Fruit fly (Drosophila melanogaster): ENCODE data around the gene fz2.

The fz2 gene

DNA sequence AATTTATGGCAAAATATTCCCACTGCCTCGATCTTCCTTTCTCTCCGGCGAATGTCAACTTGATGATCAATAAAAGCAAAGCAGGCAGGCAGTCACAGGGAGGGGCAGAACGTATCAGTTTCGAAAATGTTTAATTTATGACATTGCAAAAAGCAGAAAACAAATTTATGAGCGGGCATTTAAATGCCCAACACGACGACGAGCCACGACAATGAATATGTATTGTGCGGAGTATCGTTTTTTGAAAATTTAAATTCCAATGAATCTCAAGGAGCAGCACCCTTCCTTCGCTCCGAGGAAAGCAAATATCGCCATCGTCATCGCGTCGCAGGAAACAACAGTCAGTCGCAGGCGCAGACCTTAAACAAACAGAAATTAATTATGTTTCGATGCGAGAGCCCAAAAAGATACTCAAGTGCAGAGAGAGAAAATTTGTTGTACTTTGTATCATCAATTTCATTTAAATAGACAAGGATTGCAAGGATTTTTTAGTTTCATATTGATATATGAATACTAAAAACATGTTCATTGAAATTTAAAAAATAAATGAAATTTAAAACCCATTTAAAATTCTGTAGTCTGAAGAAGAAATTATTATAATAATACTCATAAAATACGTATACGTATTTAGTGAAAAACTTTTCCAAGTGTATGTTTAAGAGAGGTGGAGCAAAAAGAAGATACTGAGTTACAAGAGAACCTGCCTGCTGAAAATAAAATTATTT is 72.4 kb downstream of the fz2 start (continued):
- TF ChIP-seq unc-4 (GFP tag; IDR thresholded peaks at IDR 0.05; ENCODE audit: partially characterized antibody) (no peak), z (GFP tag; IDR thresholded peaks at IDR 0.05) (0 out of 3 replicates have a peak, but pooled peaks have one; percentile 23), NfI (GFP tag; optimal IDR thresholded peaks at IDR 0.05) (no peak), CrebB (tag; optimal IDR thresholded peaks at IDR 0.05) (no peak), Abd-B (GFP tag; optimal IDR thresholded peaks at IDR 0.05) (peak; percentile 45), CG17829 (tag; optimal IDR thresholded peaks at IDR 0.05) (peak; percentile 89), oc (tag; optimal IDR thresholded peaks at IDR 0.05) (peak; percentile 24), sens (GFP tag) (peak; percentile 35), CG14860 (GFP tag; IDR thresholded peaks at IDR 0.05; ENCODE audit: partially characterized antibody) (no peak), CG6765 (GFP tag; optimal IDR thresholded peaks at IDR 0.05) (no peak), Doc3 (GFP tag; IDR thresholded peaks at IDR 0.05; ENCODE audit: partially characterized antibody) (no peak), CG14667 (GFP tag; IDR thresholded peaks at IDR 0.05) (peak; percentile 17; the same call in 1 of the 2 replicates), tap (tag; optimal IDR thresholded peaks at IDR 0.05) (peak; percentile 67), Antp (GFP tag; optimal IDR thresholded peaks at IDR 0.05) (no peak), HLH3B (GFP tag; IDR thresholded peaks at IDR 0.05) (peak; percentile 44; the same call in 1 of the 2 replicates), H15 (GFP tag; IDR thresholded peaks at IDR 0.05) (no peak), CG13296 (GFP tag; optimal IDR thresholded peaks at IDR 0.05) (no peak), CG12155 (GFP tag; optimal IDR thresholded peaks at IDR 0.05) (peak; percentile 22), salm (tag; optimal IDR thresholded peaks at IDR 0.05) (peak; percentile 53), az2 (GFP tag; optimal IDR thresholded peaks at IDR 0.05) (peak; percentile 48), dm (GFP tag; optimal IDR thresholded peaks at IDR 0.05) (no peak), wdn (GFP tag; IDR thresholded peaks at IDR 0.05) (no peak), CG10267 (tag; optimal IDR thresholded peaks at IDR 0.05) (peak; percentile 84), trem (tag; optimal IDR thresholded peaks at IDR 0.05) (peak; percentile 82), chif (GFP tag; optimal IDR thresholded peaks at IDR 0.05) (no peak), lmd (GFP tag; IDR thresholded peaks at IDR 0.05) (peak; percentile 26; the same call in 1 of the 2 replicates), ase (GFP tag; IDR thresholded peaks at IDR 0.05) (no peak), CG4707 (GFP tag; optimal IDR thresholded peaks at IDR 0.05) (no peak), Xrp1 (GFP tag; IDR thresholded peaks at IDR 0.05) (peak; percentile 77), BEAF-32 (GFP tag; optimal IDR thresholded peaks at IDR 0.05) (no peak), Dll (GFP tag; IDR thresholded peaks at IDR 0.05; ENCODE audit: partially characterized antibody) (no peak), CG17328 (GFP tag; IDR thresholded peaks at IDR 0.05) (peak; percentile 43), HHEX (GFP tag; optimal IDR thresholded peaks at IDR 0.05) (no peak), jumu (GFP tag; optimal IDR thresholded peaks at IDR 0.05) (no peak), CG4328 (GFP tag; optimal IDR thresholded peaks at IDR 0.05) (no peak), Sin3A (optimal IDR thresholded peaks at IDR 0.05) (no peak), amos (GFP tag; IDR thresholded peaks at IDR 0.05; ENCODE audit: partially characterized antibody) (no peak), Rfx (GFP tag; IDR thresholded peaks at IDR 0.05) (0 out of 2 replicates have a peak, but pooled peaks have one; percentile 18), CG11093 (GFP tag; IDR thresholded peaks at IDR 0.05) (no peak), CG17385 (GFP tag; optimal IDR thresholded peaks at IDR 0.05) (peak; percentile 54), Trl (optimal IDR thresholded peaks at IDR 0.05) (no peak), Trl (GFP tag; optimal IDR thresholded peaks at IDR 0.05) (no peak), fd102C (GFP tag; optimal IDR thresholded peaks at IDR 0.05) (peak; percentile 15), Atf6 (GFP tag; IDR thresholded peaks at IDR 0.05) (peak; percentile 10; the same call in 1 of the 2 replicates), CG34224 (GFP tag; IDR thresholded peaks at IDR 0.05; ENCODE audit: partially characterized antibody) (no peak), Oaz (GFP tag; IDR thresholded peaks at IDR 0.05) (no peak), HmgD (GFP tag; optimal IDR thresholded peaks at IDR 0.05) (no peak), inv (GFP tag; IDR thresholded peaks at IDR 0.05; ENCODE audit: partially characterized antibody) (no peak), zfh1 (GFP tag; IDR thresholded peaks at IDR 0.05) (peak; percentile 47; the same call in 1 of the 3 replicates), CG4424 (GFP tag; optimal IDR thresholded peaks at IDR 0.05) (peak; percentile 65)
